Worm (Caenorhabditis elegans): Measurements from ENCODE around the gene Y116A8C.3.

ce11 chrIV:16921999-16922398 is 6.1 kb downstream of the Y116A8C.3 start:
- no peak for TF ChIP-seq aly-1 (tag; optimal IDR thresholded peaks at IDR 0.05)
- TF ChIP-seq ama-1 (optimal IDR thresholded peaks at IDR 0.05) = no peak
- no peak for TF ChIP-seq ceh-13 (GFP tag; optimal IDR thresholded peaks at IDR 0.05)
- no peak for TF ChIP-seq F13C5.2 (tag; optimal IDR thresholded peaks at IDR 0.05)
- TF ChIP-seq flt-1 (GFP tag; IDR thresholded peaks at IDR 0.05) = no peak
- TF ChIP-seq tbx-11 (GFP tag; IDR thresholded peaks at IDR 0.05) = no peak
